Fruit fly (Drosophila melanogaster) whole organism, embryonic: Measurements from ENCODE around the gene Fas1.

Source experiments
- Atf3 ChIP-seq: fragments of 200-800 bp; sonication (Bioruptor generic); optimal IDR thresholded peaks from 3 replicates; lab custom pipeline; 2016; ENCODE audit warnings: missing biosample characterization, missing genetic modification characterization
- Atf6 ChIP-seq: fragments of 200-800 bp; sonication (Bioruptor generic); IDR thresholded peaks from 2 replicates; pipeline ENCODE4 v1.3.6; 2022; ENCODE audit warnings: missing biosample characterization, missing genetic modification characterization
- CG10431 ChIP-seq: fragments of 200-800 bp; sonication (Bioruptor generic); optimal IDR thresholded peaks from 3 replicates; lab custom pipeline; 2018; ENCODE audit warnings: missing biosample characterization, mild to moderate bottlenecking, missing genetic modification characterization
- CG10979 ChIP-seq: fragments of 200-800 bp; sonication (Bioruptor generic); optimal IDR thresholded peaks from 2 replicates; lab custom pipeline; 2018; ENCODE audit warnings: missing biosample characterization, mild to moderate bottlenecking, missing genetic modification characterization, moderate library complexity
- CG11504 ChIP-seq: fragments of 200-800 bp; sonication (Bioruptor generic); optimal IDR thresholded peaks from 3 replicates; lab custom pipeline; 2019; ENCODE audit warnings: missing biosample characterization, mild to moderate bottlenecking, missing genetic modification characterization, moderate library complexity
- CG14710 ChIP-seq: fragments of 200-800 bp; sonication (Bioruptor generic); optimal IDR thresholded peaks from 3 replicates; lab custom pipeline; 2019; ENCODE audit warnings: missing biosample characterization, mild to moderate bottlenecking, missing genetic modification characterization, moderate library complexity
- CG16815 ChIP-seq: fragments of 200-800 bp; sonication (Bioruptor generic); optimal IDR thresholded peaks from 3 replicates; lab custom pipeline; 2017; ENCODE audit warnings: missing biosample characterization, mild to moderate bottlenecking, missing genetic modification characterization
- CG16863 ChIP-seq: fragments of 200-800 bp; sonication (Bioruptor generic); optimal IDR thresholded peaks from 3 replicates; lab custom pipeline; 2016; ENCODE audit warnings: missing biosample characterization, missing genetic modification characterization
- CG17802 ChIP-seq: fragments of 200-800 bp; sonication (Bioruptor generic); optimal IDR thresholded peaks from 2 replicates; lab custom pipeline; 2018; ENCODE audit warnings: missing biosample characterization, mild to moderate bottlenecking, missing genetic modification characterization, moderate library complexity
- CG18262 ChIP-seq: fragments of 200-800 bp; optimal IDR thresholded peaks from 3 replicates; lab custom pipeline; 2019; ENCODE audit warnings: missing biosample characterization, mild to moderate bottlenecking, missing genetic modification characterization, moderate library complexity
- CG18476 ChIP-seq: fragments of 200-800 bp; sonication (Bioruptor generic); optimal IDR thresholded peaks from 2 replicates; lab custom pipeline; 2016; ENCODE audit warnings: missing biosample characterization, mild to moderate bottlenecking, missing genetic modification characterization
- CG30403 ChIP-seq: fragments of 200-800 bp; sonication (Bioruptor generic); optimal IDR thresholded peaks from 3 replicates; lab custom pipeline; 2016; ENCODE audit warnings: missing biosample characterization, missing genetic modification characterization
- CG30431 ChIP-seq: fragments of 200-800 bp; sonication (Bioruptor generic); optimal IDR thresholded peaks from 2 replicates; lab custom pipeline; 2017; ENCODE audit warnings: missing biosample characterization, missing genetic modification characterization
- CG33557 ChIP-seq: fragments of 200-800 bp; sonication (Bioruptor generic); optimal IDR thresholded peaks from 2 replicates; lab custom pipeline; 2019; ENCODE audit warnings: missing biosample characterization, mild to moderate bottlenecking, missing genetic modification characterization, moderate library complexity
- CG7357 ChIP-seq: fragments of 200-800 bp; sonication (Bioruptor generic); IDR thresholded peaks from 3 replicates; pipeline ENCODE4 v1.3.6; 2022; ENCODE audit warnings: missing biosample characterization, missing genetic modification characterization
- CG8944 ChIP-seq: fragments of 200-800 bp; sonication (Bioruptor generic); optimal IDR thresholded peaks from 3 replicates; lab custom pipeline; 2016; ENCODE audit warnings: missing biosample characterization, missing genetic modification characterization
- CG9727 ChIP-seq: fragments of 200-800 bp; sonication (Bioruptor generic); optimal IDR thresholded peaks from 3 replicates; lab custom pipeline; 2017; ENCODE audit warnings: missing biosample characterization, mild to moderate bottlenecking, missing genetic modification characterization
- CG9817 ChIP-seq: fragments of 200-800 bp; sonication (Bioruptor generic); optimal IDR thresholded peaks from 2 replicates; lab custom pipeline; 2018; ENCODE audit warnings: missing biosample characterization, mild to moderate bottlenecking, missing genetic modification characterization, moderate library complexity
- CoRest ChIP-seq: fragments of 200-800 bp; sonication (Bioruptor generic); optimal IDR thresholded peaks from 3 replicates; lab custom pipeline; 2018; ENCODE audit warnings: missing biosample characterization, mild to moderate bottlenecking, missing genetic modification characterization, moderate library complexity
- Ets97D ChIP-seq: fragments of 200-800 bp; sonication (Bioruptor generic); optimal IDR thresholded peaks from 3 replicates; lab custom pipeline; 2016; ENCODE audit warnings: missing biosample characterization, missing genetic modification characterization
- Max ChIP-seq: fragments of 200-800 bp; sonication (Bioruptor generic); optimal IDR thresholded peaks from 2 replicates; lab custom pipeline; 2016; ENCODE audit warnings: missing biosample characterization, mild to moderate bottlenecking, missing genetic modification characterization
- Med ChIP-seq: fragments of 200-800 bp; sonication (Bioruptor generic); peaks from one replicate; lab custom pipeline; 2016; ENCODE audit warnings: missing biosample characterization, missing genetic modification characterization, mild to moderate bottlenecking, inconsistent platforms, moderate library complexity
- Nf-YB ChIP-seq: fragments of 200-800 bp; sonication (Bioruptor generic); optimal IDR thresholded peaks from 3 replicates; lab custom pipeline; 2019; ENCODE audit warnings: missing biosample characterization, mild to moderate bottlenecking, missing genetic modification characterization, moderate library complexity
- Nf-YC ChIP-seq: fragments of 200-800 bp; optimal IDR thresholded peaks from 3 replicates; lab custom pipeline; 2019; ENCODE audit warnings: missing biosample characterization, mild to moderate bottlenecking, missing genetic modification characterization, moderate library complexity
- Rx ChIP-seq: fragments of 200-800 bp; sonication (Bioruptor generic); IDR thresholded peaks from 2 replicates; pipeline ENCODE4 v1.3.6; 2022; ENCODE audit warnings: missing biosample characterization, missing genetic modification characterization
- Sox102F ChIP-seq: fragments of 200-800 bp; sonication (Bioruptor generic); optimal IDR thresholded peaks from 2 replicates; lab custom pipeline; 2018; ENCODE audit warnings: missing biosample characterization, mild to moderate bottlenecking, missing genetic modification characterization, moderate library complexity
- Xrp1 ChIP-seq: fragments of 200-800 bp; sonication (Bioruptor generic); IDR thresholded peaks from 2 replicates; pipeline ENCODE4 v1.3.6; 2022; ENCODE audit warnings: missing biosample characterization, missing genetic modification characterization
- abd-A ChIP-seq: fragments of 200-800 bp; sonication (Bioruptor generic); optimal IDR thresholded peaks from 3 replicates; lab custom pipeline; 2019; ENCODE audit warnings: missing biosample characterization, mild to moderate bottlenecking, missing genetic modification characterization, moderate library complexity
- cato ChIP-seq: fragments of 200-800 bp; sonication (Bioruptor generic); optimal IDR thresholded peaks from 2 replicates; lab custom pipeline; 2016; ENCODE audit warnings: missing biosample characterization, missing genetic modification characterization, borderline replicate concordance
- ci ChIP-seq: fragments of 200-800 bp; sonication (Bioruptor generic); IDR thresholded peaks from 3 replicates; pipeline ENCODE4 v1.3.6; 2022; ENCODE audit warnings: missing biosample characterization, missing genetic modification characterization
- crc ChIP-seq: fragments of 200-800 bp; sonication (Bioruptor generic); optimal IDR thresholded peaks from 2 replicates; lab custom pipeline; 2016; ENCODE audit warnings: missing biosample characterization, missing genetic modification characterization
- crol ChIP-seq: fragments of 200-800 bp; sonication (Bioruptor generic); IDR thresholded peaks from 2 replicates; pipeline ENCODE4 v1.3.6; 2022; ENCODE audit warnings: missing biosample characterization, missing genetic modification characterization
- cwo ChIP-seq: fragments of 200-800 bp; sonication (Bioruptor generic); optimal IDR thresholded peaks from 3 replicates; lab custom pipeline; 2017; ENCODE audit warnings: missing biosample characterization, missing genetic modification characterization, mild to moderate bottlenecking, moderate library complexity, missing genetic modification reagents
- ewg ChIP-seq: fragments of 200-800 bp; sonication (Bioruptor generic); optimal IDR thresholded peaks from 3 replicates; lab custom pipeline; 2017; ENCODE audit warnings: mild to moderate bottlenecking, missing biosample characterization, missing genetic modification reagents, missing genetic modification characterization
- fd96Cb ChIP-seq: fragments of 200-800 bp; sonication (Bioruptor generic); optimal IDR thresholded peaks from 2 replicates; lab custom pipeline; 2018; ENCODE audit warnings: missing biosample characterization, mild to moderate bottlenecking, missing genetic modification characterization, moderate library complexity
- gem ChIP-seq: fragments of 200-800 bp; sonication (Bioruptor generic); optimal IDR thresholded peaks from 2 replicates; lab custom pipeline; 2019; ENCODE audit warnings: missing biosample characterization, mild to moderate bottlenecking, missing genetic modification characterization, moderate library complexity
- gt ChIP-seq: fragments of 200-800 bp; sonication (Bioruptor generic); IDR thresholded peaks from 2 replicates; pipeline ENCODE4 v1.3.6; 2022; ENCODE audit warnings: missing biosample characterization, missing genetic modification characterization
- inv ChIP-seq: fragments of 200-800 bp; sonication (Bioruptor generic); IDR thresholded peaks from 2 replicates; pipeline ENCODE4 v1.3.6; 2022; ENCODE audit warnings: missing biosample characterization, missing genetic modification characterization; ENCODE audit not compliant: partially characterized antibody
- knrl ChIP-seq: fragments of 200-800 bp; sonication (Bioruptor generic); IDR thresholded peaks from 3 replicates; pipeline ENCODE4 v1.3.6; 2022; ENCODE audit warnings: missing biosample characterization, missing genetic modification characterization; ENCODE audit not compliant: partially characterized antibody
- lmd ChIP-seq: fragments of 200-800 bp; sonication (Bioruptor generic); IDR thresholded peaks from 2 replicates; pipeline ENCODE4 v1.3.6; 2022; ENCODE audit warnings: missing biosample characterization, missing genetic modification characterization
- mam ChIP-seq: fragments of 200-800 bp; sonication (Bioruptor generic); optimal IDR thresholded peaks from 3 replicates; lab custom pipeline; 2016; ENCODE audit warnings: missing biosample characterization, missing genetic modification characterization
- nerfin-1 ChIP-seq: fragments of 200-800 bp; sonication (Bioruptor generic); optimal IDR thresholded peaks from 3 replicates; lab custom pipeline; 2019; ENCODE audit warnings: missing biosample characterization, mild to moderate bottlenecking, missing genetic modification characterization, moderate library complexity
- onecut ChIP-seq: fragments of 200-800 bp; sonication (Bioruptor generic); IDR thresholded peaks from 2 replicates; pipeline ENCODE4 v1.3.6; 2022; ENCODE audit warnings: missing biosample characterization, missing genetic modification characterization
- prd ChIP-seq, 3 experiments: fragments of >200 bp in 2 of 3; fragments of 200-800 bp in 1 of 3; sonication (Bioruptor generic) in 1 of 3; optimal IDR thresholded peaks in 2 of 3; IDR thresholded peaks in 1 of 3; 2 replicates in 2 of 3; 3 replicates in 1 of 3; pipeline versions ENCODE4 v1.3.6 to Lab custom; 2017 to 2022; ENCODE audit warnings: missing biosample characterization in 1 of 3, missing genetic modification characterization in 1 of 3
- pros ChIP-seq: fragments of 200-800 bp; sonication (Bioruptor generic); optimal IDR thresholded peaks from 3 replicates; lab custom pipeline; 2019; ENCODE audit warnings: missing biosample characterization, mild to moderate bottlenecking, missing genetic modification characterization, moderate library complexity
- sens-2 ChIP-seq: fragments of 200-800 bp; sonication (Bioruptor generic); IDR thresholded peaks from 2 replicates; pipeline ENCODE4 v1.3.6; 2022; ENCODE audit warnings: missing biosample characterization, missing genetic modification characterization
- seq ChIP-seq: fragments of 200-800 bp; sonication (Bioruptor generic); IDR thresholded peaks from 2 replicates; pipeline ENCODE4 v1.3.6; 2022; ENCODE audit warnings: missing biosample characterization, missing genetic modification characterization
- sisA ChIP-seq: fragments of 200-800 bp; sonication (Bioruptor generic); IDR thresholded peaks from 2 replicates; pipeline ENCODE4 v1.3.6; 2022; ENCODE audit warnings: missing biosample characterization, missing genetic modification characterization
- sqz ChIP-seq: fragments of 200-800 bp; sonication (Bioruptor generic); optimal IDR thresholded peaks from 3 replicates; lab custom pipeline; 2018; ENCODE audit warnings: missing biosample characterization, mild to moderate bottlenecking, missing genetic modification characterization

The Fas1 gene

dm6 chr3R:16672213-16672706 lies 47.2 kb downstream of the Fas1 start:
- TF ChIP-seq crol (GFP tag; lab: Robert Waterston, UW) (peak; percentile 34; the same call in 1 of the 2 replicates), nerfin-1 (peak; percentile 5), abd-A (peak; percentile 95), pros (GFP tag; lab: Kevin White, UChicago) (peak; percentile 81), Med (GFP tag; lab: Kevin White, UChicago) (peak; percentile 17), ewg (peak; percentile 80), gt (GFP tag; lab: Robert Waterston, UW) (no peak), seq (GFP tag; lab: Robert Waterston, UW) (peak; percentile 70; the same call in 1 of the 2 replicates), Ets97D (GFP tag; lab: Kevin White, UChicago) (no peak), CG18476 (GFP tag; lab: Kevin White, UChicago) (no peak), Nf-YC (peak; percentile 71), CG30403 (GFP tag; lab: Kevin White, UChicago) (no peak), Nf-YB (peak; percentile 27), CG17802 (tag; lab: Kevin White, UChicago) (no peak), Rx (GFP tag; lab: Robert Waterston, UW) (no peak), CG10431 (GFP tag; lab: Kevin White, UChicago) (no peak)

dm6 chr3R:16673184-16673583 lies 48.1 kb downstream of the Fas1 start:
- TF ChIP-seq CoRest (tag; lab: Kevin White, UChicago) (peak; percentile 9), CG33557 (GFP tag; lab: Kevin White, UChicago) (no peak), gem (tag; lab: Kevin White, UChicago) (peak; percentile 51), Xrp1 (GFP tag; lab: Robert Waterston, UW) (peak; percentile 63), CG10979 (tag; lab: Kevin White, UChicago) (peak; percentile 33), sqz (GFP tag; lab: Kevin White, UChicago) (no peak), knrl (no peak), CG16815 (GFP tag; lab: Kevin White, UChicago) (peak; percentile 2), inv (GFP tag; lab: Robert Waterston, UW) (no peak), CG14710 (tag; lab: Kevin White, UChicago) (peak; percentile 30), onecut (GFP tag; lab: Robert Waterston, UW) (no peak), CG30431 (GFP tag; lab: Kevin White, UChicago) (peak; percentile 16), sisA (peak; percentile 10; the same call in 1 of the 2 replicates), fd96Cb (tag; lab: Kevin White, UChicago) (peak; percentile 5), CG16863 (no peak), Atf3 (GFP tag; lab: Kevin White, UChicago) (no peak), crc (GFP tag; lab: Kevin White, UChicago) (no peak), mam (no peak), CG9727 (GFP tag; lab: Kevin White, UChicago) (peak; percentile 13), CG18262 (tag; lab: Kevin White, UChicago) (peak; percentile 29), CG8944 (GFP tag; lab: Kevin White, UChicago) (no peak), CG11504 (tag; lab: Kevin White, UChicago) (no peak), lmd (GFP tag; lab: Robert Waterston, UW) (0 out of 2 replicates have a peak, but pooled peaks have one; percentile 18), CG9817 (tag; lab: Kevin White, UChicago) (no peak), prd (optimal IDR thresholded peaks at IDR 0.05; lab: Kevin White, UChicago) (no peak), prd (GFP tag; IDR thresholded peaks at IDR 0.05; lab: Robert Waterston, UW) (peak; percentile 78; the same call in 2 of the 3 replicates), Atf6 (GFP tag; lab: Robert Waterston, UW) (no peak), cwo (GFP tag; lab: Kevin White, UChicago) (no peak), cato (GFP tag; lab: Kevin White, UChicago) (no peak), Sox102F (peak; percentile 18), Max (GFP tag; lab: Kevin White, UChicago) (no peak), ci (GFP tag; lab: Robert Waterston, UW) (peak; percentile 20; the same call in 1 of the 3 replicates), CG7357 (GFP tag; lab: Robert Waterston, UW) (no peak), sens-2 (GFP tag; lab: Robert Waterston, UW) (0 out of 2 replicates have a peak, but pooled peaks have one; percentile 13)
